Fruit fly (Drosophila melanogaster): ENCODE data around the gene Dip-C.
A peak's percentile ranks its signal among the peaks of the same experiment; 100 is the strongest.

Dip-C gene

dm6 chr3R:12448889-12449314 lies 35.3 kb upstream of the Dip-C start, which contains the start of gene CG18549 (continued):
- TF ChIP-seq odd (GFP tag; optimal IDR thresholded peaks at IDR 0.05) (peak; percentile 100), CG10147 (GFP tag; optimal IDR thresholded peaks at IDR 0.05) (peak; percentile 100), nerfin-1 (tag; optimal IDR thresholded peaks at IDR 0.05) (peak; percentile 100), CG17385 (GFP tag; optimal IDR thresholded peaks at IDR 0.05) (peak; percentile 100), corto (GFP tag; optimal IDR thresholded peaks at IDR 0.05) (peak; percentile 100), caup (GFP tag; optimal IDR thresholded peaks at IDR 0.05; ENCODE audit: severe bottlenecking) (peak; percentile 100), gro (GFP tag; optimal IDR thresholded peaks at IDR 0.05) (peak; percentile 99), CG10366 (GFP tag; IDR thresholded peaks at IDR 0.05) (peak; percentile 100), CG11560 (tag; IDR thresholded peaks at IDR 0.05) (peak; percentile 97), CkIIα-i1 (GFP tag; IDR thresholded peaks at IDR 0.05) (peak; percentile 98), CG6654 (GFP tag; optimal IDR thresholded peaks at IDR 0.05) (peak; percentile 94), PHDP (tag; optimal IDR thresholded peaks at IDR 0.05) (peak; percentile 100), sna (GFP tag; IDR thresholded peaks at IDR 0.05; ENCODE audit: partially characterized antibody) (peak; percentile 85), gcm (GFP tag; optimal IDR thresholded peaks at IDR 0.05) (peak; percentile 100), CG17612 (GFP tag; IDR thresholded peaks at IDR 0.05) (peak; percentile 99), CG6254 (GFP tag; optimal IDR thresholded peaks at IDR 0.05) (peak; percentile 98), luna (GFP tag; optimal IDR thresholded peaks at IDR 0.05) (peak; percentile 98), fd102C (GFP tag; optimal IDR thresholded peaks at IDR 0.05) (peak; percentile 92), cas (GFP tag; IDR thresholded peaks at IDR 0.05) (peak; percentile 99), amos (GFP tag; IDR thresholded peaks at IDR 0.05; ENCODE audit: partially characterized antibody) (peak; percentile 85), NC2β (GFP tag; optimal IDR thresholded peaks at IDR 0.05) (peak; percentile 99), CG12769 (tag; optimal IDR thresholded peaks at IDR 0.05) (peak; percentile 99), hth (optimal IDR thresholded peaks at IDR 0.05) (no peak), HLH4C (GFP tag; IDR thresholded peaks at IDR 0.05; ENCODE audit: partially characterized antibody) (peak; percentile 73), Pdp1 (GFP tag; optimal IDR thresholded peaks at IDR 0.05) (peak; percentile 99), wek (GFP tag; optimal IDR thresholded peaks at IDR 0.05) (peak; percentile 98), run (tag; optimal IDR thresholded peaks at IDR 0.05) (peak; percentile 100), tap (tag; optimal IDR thresholded peaks at IDR 0.05) (peak; percentile 100), ranshi (GFP tag; IDR thresholded peaks at IDR 0.05) (peak; percentile 100), Neu2 (GFP tag; optimal IDR thresholded peaks at IDR 0.05; ENCODE audit: borderline replicate concordance) (peak; percentile 91), chif (GFP tag; optimal IDR thresholded peaks at IDR 0.05) (peak; percentile 99 to 100), CG16815 (GFP tag; optimal IDR thresholded peaks at IDR 0.05) (peak; percentile 99), trem (tag; optimal IDR thresholded peaks at IDR 0.05) (peak; percentile 98), btn (GFP tag; optimal IDR thresholded peaks at IDR 0.05) (peak; percentile 99), CG6272 (GFP tag; IDR thresholded peaks at IDR 0.05) (peak; percentile 99), sim (GFP tag; IDR thresholded peaks at IDR 0.05) (peak; percentile 100), dpn (GFP tag; optimal IDR thresholded peaks at IDR 0.05) (peak; percentile 99 to 100), nerfin-2 (GFP tag; IDR thresholded peaks at IDR 0.05; ENCODE audit: partially characterized antibody) (peak; percentile 64; the same call in 1 of the 2 replicates), CG9797 (GFP tag; optimal IDR thresholded peaks at IDR 0.05) (peak; percentile 80), pzg (GFP tag; optimal IDR thresholded peaks at IDR 0.05) (peak; percentile 52), ash1 (GFP tag; optimal IDR thresholded peaks at IDR 0.05) (peak; percentile 98), CG9932 (GFP tag; IDR thresholded peaks at IDR 0.05) (peak; percentile 99), danr (GFP tag; IDR thresholded peaks at IDR 0.05) (peak; percentile 100), jing (GFP tag; optimal IDR thresholded peaks at IDR 0.05) (peak; percentile 99), sc (optimal IDR thresholded peaks at IDR 0.05) (no peak), sc (GFP tag; optimal IDR thresholded peaks at IDR 0.05) (peak; percentile 100), Bteb2 (GFP tag; optimal IDR thresholded peaks at IDR 0.05) (peak; percentile 99), CG8765 (GFP tag; IDR thresholded peaks at IDR 0.05) (peak; percentile 98), grn (GFP tag; optimal IDR thresholded peaks at IDR 0.05) (peak; percentile 97), Gug (GFP tag; IDR thresholded peaks at IDR 0.05) (peak; percentile 99)
